Worm (Caenorhabditis elegans) whole organism, L2 larva: ENCODE data around the gene F17A2.16.

ENCODE experiments used
- aly-2 ChIP-seq: fragments of 150-350 bp; optimal IDR thresholded peaks from 2 replicates; lab custom pipeline; 2014; ENCODE audit warnings: missing biosample characterization, missing genetic modification characterization
- ama-1 ChIP-seq: fragments of 150-350 bp; optimal IDR thresholded peaks from 2 replicates; lab custom pipeline; 2018; ENCODE audit warnings: inconsistent platforms
- lsy-2 ChIP-seq, 2 experiments: fragments of 150-350 bp in 1 of 2; sonication (generic microtip) in 1 of 2; optimal IDR thresholded peaks; 2 replicates each; lab custom pipeline; 2014 to 2017; ENCODE audit warnings: missing biosample characterization in 2 of 2, missing genetic modification characterization in 2 of 2
- mbf-1 ChIP-seq: sonication (generic microtip); optimal IDR thresholded peaks from 2 replicates; lab custom pipeline; 2017; ENCODE audit warnings: missing biosample characterization, missing genetic modification characterization
- nhr-25 ChIP-seq: fragments of 150-350 bp; sonication (generic microtip); optimal IDR thresholded peaks from 3 replicates; lab custom pipeline; 2014; ENCODE audit warnings: missing biosample characterization, missing genetic modification characterization
- snpc-4 ChIP-seq: fragments of 150-350 bp; optimal IDR thresholded peaks from 2 replicates; lab custom pipeline; 2014; ENCODE audit warnings: missing biosample characterization, missing genetic modification characterization
- unc-62 ChIP-seq: fragments of 150-350 bp; optimal IDR thresholded peaks from 2 replicates; lab custom pipeline; 2014; ENCODE audit warnings: missing biosample characterization, missing genetic modification reagents, missing genetic modification characterization
- zag-1 ChIP-seq: fragments of 150-350 bp; optimal IDR thresholded peaks from 2 replicates; lab custom pipeline; 2014; ENCODE audit warnings: missing biosample characterization, missing genetic modification characterization
- ztf-11 ChIP-seq: sonication (generic microtip); optimal IDR thresholded peaks from 2 replicates; lab custom pipeline; 2017; ENCODE audit warnings: missing biosample characterization, missing genetic modification characterization

DNA sequence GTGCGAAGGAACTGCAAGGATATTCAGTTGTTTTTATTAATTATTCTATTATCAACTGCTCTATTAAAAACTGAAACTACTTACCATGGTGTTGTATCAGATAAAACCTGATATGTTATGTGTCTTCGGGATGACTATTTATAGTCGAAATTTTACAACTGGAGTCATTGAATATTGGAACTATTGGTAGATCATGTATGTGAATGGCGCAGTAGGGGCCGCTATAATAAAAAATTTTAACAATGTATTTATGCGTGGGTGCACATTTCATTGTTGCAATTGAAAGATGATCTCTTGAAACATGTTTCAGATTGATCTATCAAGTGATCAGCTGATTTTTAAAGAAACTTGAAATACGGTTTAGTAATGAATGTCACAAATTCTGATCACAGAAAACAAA, 50.7 kb downstream of the F17A2.16 start, which contains the start of gene nspc-14:
- TF ChIP-seq ama-1 (lab: Kevin White, UChicago), result no peak
- no peak for TF ChIP-seq nhr-25 (tag; lab: Kevin White, UChicago)
- no peak for TF ChIP-seq unc-62 (GFP tag; lab: Kevin White, UChicago)
- no peak for TF ChIP-seq zag-1 (tag; lab: Kevin White, UChicago)
- TF ChIP-seq mbf-1, result no peak
- TF ChIP-seq ztf-11 (tag; lab: Kevin White, UChicago), result no peak
- TF ChIP-seq snpc-4 (tag; lab: Kevin White, UChicago), result no peak
- TF ChIP-seq lsy-2 (tag; optimal IDR thresholded peaks at IDR 0.05; lab: Kevin White, UChicago), result no peak
- TF ChIP-seq aly-2 (tag; lab: Kevin White, UChicago), result no peak
